Fruit fly (Drosophila melanogaster) whole organism, adult: ENCODE data around the gene CG44837.

Experiments used
- CG11617 ChIP-seq: fragments of 200-800 bp; sonication (Bioruptor generic); optimal IDR thresholded peaks from 2 replicates; lab custom pipeline; 2017; ENCODE audit warnings: mild to moderate bottlenecking, missing biosample characterization, missing genetic modification reagents, missing genetic modification characterization
- CG12768 ChIP-seq: fragments of 200-800 bp; sonication (Bioruptor generic); optimal IDR thresholded peaks from 2 replicates; lab custom pipeline; 2017; ENCODE audit warnings: missing biosample characterization, missing genetic modification characterization, mild to moderate bottlenecking, moderate library complexity, missing genetic modification reagents
- CG14711 ChIP-seq: fragments of 200-800 bp; sonication (Bioruptor generic); optimal IDR thresholded peaks from 2 replicates; lab custom pipeline; 2018; ENCODE audit warnings: missing biosample characterization, mild to moderate bottlenecking, missing genetic modification characterization, moderate library complexity
- CG1620 ChIP-seq: fragments of 200-800 bp; sonication (Bioruptor generic); optimal IDR thresholded peaks from 2 replicates; lab custom pipeline; 2016; ENCODE audit warnings: missing biosample characterization, missing genetic modification characterization
- CG33017 ChIP-seq: fragments of 200-800 bp; sonication (Bioruptor generic); optimal IDR thresholded peaks from 2 replicates; lab custom pipeline; 2018; ENCODE audit warnings: missing biosample characterization, mild to moderate bottlenecking, missing genetic modification characterization, moderate library complexity
- CG5204 ChIP-seq: fragments of 200-800 bp; sonication (Bioruptor generic); optimal IDR thresholded peaks from 2 replicates; lab custom pipeline; 2016; ENCODE audit warnings: missing biosample characterization, missing genetic modification characterization
- CG7045 ChIP-seq: fragments of 200-800 bp; sonication (Bioruptor generic); optimal IDR thresholded peaks from 2 replicates; lab custom pipeline; 2017; ENCODE audit warnings: missing biosample characterization, mild to moderate bottlenecking, missing genetic modification characterization
- CG7101 ChIP-seq: fragments of 200-800 bp; sonication (Bioruptor generic); optimal IDR thresholded peaks from 2 replicates; lab custom pipeline; 2018; ENCODE audit warnings: missing biosample characterization, mild to moderate bottlenecking, missing genetic modification characterization, moderate library complexity
- Clk ChIP-seq: fragments of 200-800 bp; sonication (Bioruptor generic); optimal IDR thresholded peaks from 2 replicates; lab custom pipeline; 2017; ENCODE audit warnings: missing biosample characterization, missing genetic modification characterization
- Crg-1 ChIP-seq: fragments of 200-800 bp; sonication (Bioruptor generic); optimal IDR thresholded peaks from 2 replicates; lab custom pipeline; 2016; ENCODE audit warnings: missing biosample characterization, missing genetic modification characterization
- Hr96 ChIP-seq: fragments of 200-800 bp; sonication (Bioruptor generic); optimal IDR thresholded peaks from 2 replicates; lab custom pipeline; 2016; ENCODE audit warnings: missing biosample characterization, missing genetic modification characterization
- bab1 ChIP-seq: fragments of 200-800 bp; sonication (Bioruptor generic); optimal IDR thresholded peaks from 3 replicates; lab custom pipeline; 2019; ENCODE audit warnings: missing biosample characterization, mild to moderate bottlenecking, missing genetic modification characterization, moderate library complexity
- cic ChIP-seq: fragments of 200-800 bp; sonication (Bioruptor generic); optimal IDR thresholded peaks from 2 replicates; lab custom pipeline; 2017; ENCODE audit warnings: missing biosample characterization, mild to moderate bottlenecking, missing genetic modification characterization, moderate library complexity
- cnc ChIP-seq, 2 experiments: fragments of >200 bp; optimal IDR thresholded peaks; 2 replicates each; lab custom pipeline; 2017
- kay ChIP-seq: fragments of 200-800 bp; sonication (Bioruptor generic); peaks from one replicate; lab custom pipeline; 2016; ENCODE audit warnings: missing biosample characterization, missing genetic modification characterization, borderline replicate concordance
- ovo ChIP-seq: fragments of 200-800 bp; sonication (Bioruptor generic); optimal IDR thresholded peaks from 2 replicates; lab custom pipeline; 2016; ENCODE audit warnings: missing biosample characterization, missing genetic modification characterization
- pad ChIP-seq: fragments of 200-800 bp; sonication (Bioruptor generic); optimal IDR thresholded peaks from 3 replicates; lab custom pipeline; 2017; ENCODE audit warnings: missing biosample characterization, missing genetic modification characterization, mild to moderate bottlenecking, moderate library complexity, missing genetic modification reagents
- tj ChIP-seq: fragments of 200-800 bp; sonication (Bioruptor generic); optimal IDR thresholded peaks from 3 replicates; lab custom pipeline; 2017; ENCODE audit warnings: missing biosample characterization, mild to moderate bottlenecking, missing genetic modification characterization, moderate library complexity
- toe ChIP-seq: fragments of 200-800 bp; sonication (Bioruptor generic); optimal IDR thresholded peaks from 2 replicates; lab custom pipeline; 2016; ENCODE audit warnings: missing biosample characterization, missing genetic modification characterization

The CG44837 gene

dm6 chr3L:11938716-11939115 lies at the start of gene CG44837:
TSS of gene CG44837 (minus strand) at chr3L:11938872.
- no peak for TF ChIP-seq pad (GFP tag; lab: Kevin White, UChicago)
- TF ChIP-seq CG1620 (GFP tag; lab: Kevin White, UChicago): no peak
- no peak for TF ChIP-seq tj (GFP tag; lab: Kevin White, UChicago)
- TF ChIP-seq Clk (GFP tag; lab: Kevin White, UChicago): no peak
- TF ChIP-seq CG12768 (GFP tag; lab: Kevin White, UChicago): no peak
- TF ChIP-seq ovo: peak; percentile 66
- no peak for TF ChIP-seq CG7101

DNA sequence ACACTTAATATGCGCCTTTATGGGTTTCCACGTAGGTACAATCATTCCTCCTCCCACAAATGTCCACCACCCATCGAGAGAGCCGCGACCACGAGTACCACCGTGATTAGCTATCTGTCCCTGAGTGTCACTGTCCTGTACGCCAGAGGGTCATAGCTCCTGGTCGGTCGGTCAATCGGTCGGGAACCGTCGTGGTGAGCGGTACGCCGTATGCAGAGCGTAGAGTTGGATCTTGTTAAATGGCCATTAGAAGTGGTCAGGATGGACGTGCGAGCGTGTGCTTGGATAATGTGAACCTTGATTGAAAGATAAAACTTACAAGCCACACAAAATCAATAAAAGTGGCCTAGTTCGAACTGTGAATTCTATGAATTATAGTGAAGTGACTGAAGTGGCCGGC lies 45.9 kb upstream of the CG44837 start, which contains the start of gene CG6938:
CG6938 (plus strand) TSS at position 301 of the 400 bp plus-strand sequence.
- no peak for TF ChIP-seq Hr96 (GFP tag; lab: Kevin White, UChicago)
- TF ChIP-seq Crg-1 (GFP tag; lab: Kevin White, UChicago): no peak
- no peak for TF ChIP-seq tj (GFP tag; lab: Kevin White, UChicago)
- no peak for TF ChIP-seq cnc (optimal IDR thresholded peaks at IDR 0.05; lab: Kevin White, UChicago)

dm6 chr3L:11975811-11976210 lies 37.1 kb upstream of the CG44837 start, which contains the start of gene CG43896:
TSS of gene CG43896 (plus strand) at chr3L:11976111.
- no peak for TF ChIP-seq cic (GFP tag; lab: Kevin White, UChicago)
- no peak for TF ChIP-seq CG11617 (GFP tag; lab: Kevin White, UChicago)
- no peak for TF ChIP-seq Crg-1 (GFP tag; lab: Kevin White, UChicago)
- no peak for TF ChIP-seq CG33017 (tag; lab: Kevin White, UChicago)
- no peak for TF ChIP-seq CG7101
- TF ChIP-seq CG12768 (GFP tag; lab: Kevin White, UChicago): no peak
- TF ChIP-seq cnc (optimal IDR thresholded peaks at IDR 0.05; lab: Kevin White, UChicago): no peak

DNA sequence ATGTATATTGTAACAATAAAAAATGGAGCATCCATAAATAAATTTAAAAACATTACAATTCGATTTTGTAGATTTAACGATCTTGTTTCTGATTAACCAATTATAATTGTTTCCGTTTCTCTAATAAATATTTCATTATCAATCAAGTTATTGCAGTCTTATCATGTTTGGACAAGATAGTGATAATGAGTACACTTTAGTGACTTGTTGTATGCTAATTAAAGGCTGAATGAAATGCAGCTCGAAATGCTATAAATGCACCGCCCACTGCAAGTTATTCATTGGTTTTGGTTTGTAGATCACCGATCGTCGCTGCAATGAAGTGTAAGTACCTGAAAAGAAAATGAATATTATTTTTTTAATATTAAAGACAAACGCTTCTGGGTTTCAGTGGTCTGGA lies 35.9 kb upstream of the CG44837 start, which contains the start of gene CG14125:
CG14125 (plus strand) TSS at position 301 of the 400 bp plus-strand sequence.
- no peak for TF ChIP-seq pad (GFP tag; lab: Kevin White, UChicago)
- no peak for TF ChIP-seq CG12768 (GFP tag; lab: Kevin White, UChicago)
- no peak for TF ChIP-seq cic (GFP tag; lab: Kevin White, UChicago)
- no peak for TF ChIP-seq toe (GFP tag; lab: Kevin White, UChicago)
- no peak for TF ChIP-seq CG7101
- no peak for TF ChIP-seq Clk (GFP tag; lab: Kevin White, UChicago)
- TF ChIP-seq kay: no peak
- TF ChIP-seq Crg-1 (GFP tag; lab: Kevin White, UChicago): no peak
- no peak for TF ChIP-seq Hr96 (GFP tag; lab: Kevin White, UChicago)
- no peak for TF ChIP-seq CG11617 (GFP tag; lab: Kevin White, UChicago)
- TF ChIP-seq CG14711 (tag; lab: Kevin White, UChicago): no peak
- TF ChIP-seq tj (GFP tag; lab: Kevin White, UChicago): no peak
- no peak for TF ChIP-seq CG5204 (GFP tag; lab: Kevin White, UChicago)
- TF ChIP-seq CG1620 (GFP tag; lab: Kevin White, UChicago): no peak
- TF ChIP-seq CG7045 (GFP tag; lab: Kevin White, UChicago): no peak
- TF ChIP-seq CG33017 (tag; lab: Kevin White, UChicago): no peak
- TF ChIP-seq ovo: no peak
- no peak for TF ChIP-seq bab1

- TF ChIP-seq toe (GFP tag; lab: Kevin White, UChicago): no peak
- peak; percentile 39 for TF ChIP-seq CG14711 (tag; lab: Kevin White, UChicago)
- peak; percentile 29 for TF ChIP-seq CG7101
- peak; percentile 23 for TF ChIP-seq CG33017 (tag; lab: Kevin White, UChicago)
Measured at dm6 chr3L:11973690-11974089, 35.0 kb upstream of the CG44837 start, which contains the start of gene CG42397. TSS of gene CG42397 (minus strand) at chr3L:11973790.

- TF ChIP-seq tj (GFP tag; lab: Kevin White, UChicago) (no peak), CG14711 (tag; lab: Kevin White, UChicago) (no peak)
Measured at dm6 chr3L:11972879-11973278, 34.2 kb upstream of the CG44837 start, which contains the start of gene Muc68E. TSS of gene Muc68E (minus strand) at chr3L:11972979.

DNA sequence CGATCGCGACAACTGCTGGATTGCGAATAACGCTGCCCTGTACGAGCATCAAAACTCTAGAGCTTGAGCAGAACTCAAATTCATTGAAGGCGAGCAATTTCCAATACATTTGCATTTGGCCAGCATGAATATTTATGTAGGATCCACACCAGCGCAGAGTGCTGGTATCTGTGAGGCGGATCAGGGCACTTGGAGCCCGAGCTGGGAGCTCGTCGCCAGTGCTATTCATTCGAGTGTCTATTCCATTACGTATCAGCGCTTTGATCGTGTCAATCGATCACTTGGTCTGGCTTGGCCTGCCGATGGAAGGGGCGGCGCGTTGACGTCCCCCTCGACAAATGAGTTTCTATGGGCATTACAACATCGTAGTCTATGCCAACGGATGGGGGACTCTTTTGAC lies 27.4 kb upstream of the CG44837 start, which contains the start of gene prc:
prc (minus strand) TSS at position 28 of the 400 bp plus-strand sequence.
- TF ChIP-seq kay (no peak), Crg-1 (GFP tag; lab: Kevin White, UChicago) (no peak), CG7101 (no peak), cnc (optimal IDR thresholded peaks at IDR 0.05; lab: Kevin White, UChicago) (no peak)

DNA sequence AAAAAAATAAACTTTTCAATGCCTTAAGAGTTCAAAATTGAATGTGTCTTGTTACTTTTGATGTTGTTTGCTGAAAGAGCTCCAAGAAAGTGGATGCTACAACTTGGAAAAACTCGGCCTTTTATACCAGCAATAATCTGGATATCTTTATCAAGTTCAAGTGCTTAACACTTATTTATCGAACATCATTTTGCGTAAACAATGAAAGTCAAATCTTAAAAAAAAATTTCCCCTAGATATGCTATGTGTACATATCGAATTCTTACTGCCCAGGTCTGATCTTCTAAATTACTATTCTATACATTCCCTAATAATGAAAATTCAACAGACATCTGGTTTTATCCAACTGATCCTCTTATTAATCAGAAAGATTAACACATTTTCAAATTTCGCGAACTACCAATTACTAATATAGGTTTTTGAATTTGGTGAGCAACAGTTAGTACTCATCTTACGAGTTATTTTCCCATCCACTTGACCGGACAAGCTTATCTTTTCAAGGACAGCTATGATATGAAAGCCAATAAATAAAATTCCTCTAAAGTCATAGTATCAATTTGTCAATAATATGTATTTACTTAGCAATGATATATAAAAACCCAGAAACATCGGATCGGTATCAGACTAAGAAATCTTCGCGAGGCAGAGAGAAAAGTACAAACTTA lies 19.1 kb upstream of the CG44837 start, which contains the start of the genes CG11570 and CG43294:
CG11570 (minus strand) TSS at position 101 of the 665 bp plus-strand sequence.
CG43294 (plus strand) TSS at position 615 of the 665 bp plus-strand sequence.
- TF ChIP-seq CG1620 (GFP tag; lab: Kevin White, UChicago) (no peak), kay (no peak), CG14711 (tag; lab: Kevin White, UChicago) (no peak), Crg-1 (GFP tag; lab: Kevin White, UChicago) (no peak), CG12768 (GFP tag; lab: Kevin White, UChicago) (no peak), Hr96 (GFP tag; lab: Kevin White, UChicago) (no peak), ovo (no peak), CG7045 (GFP tag; lab: Kevin White, UChicago) (no peak), bab1 (no peak)
